Worm (Caenorhabditis elegans) whole organism, L4/young adult: ENCODE measurements around the gene div-1.

ENCODE experiments used
- W03F9.2 ChIP-seq: fragments of 150-350 bp; optimal IDR thresholded peaks from 2 replicates; lab custom pipeline; 2014; ENCODE audit warnings: missing biosample characterization, missing genetic modification characterization
- him-1 ChIP-seq: sonication (generic microtip); optimal IDR thresholded peaks from 2 replicates; lab custom pipeline; 2016; ENCODE audit warnings: missing genotype, missing genetic modification reagents, missing genetic modification characterization, missing compliant biosample characterization

- TF ChIP-seq W03F9.2 (no peak), him-1 (no peak)
Observed at ce11 chrIII:10209703-10210102, 38.7 kb downstream of the div-1 start, which contains the start of gene T20G5.9.
